Fruit fly (Drosophila melanogaster) whole organism, embryonic: Measurements from ENCODE around the gene Taf2.

Experiments
- ATbp ChIP-seq: fragments of 200-800 bp; sonication (Bioruptor generic); optimal IDR thresholded peaks from 2 replicates; lab custom pipeline; 2017; ENCODE audit warnings: missing biosample characterization, mild to moderate bottlenecking, missing genetic modification characterization, missing genetic modification reagents
- CG10565 ChIP-seq: fragments of 200-800 bp; sonication (Bioruptor generic); optimal IDR thresholded peaks from 3 replicates; lab custom pipeline; 2016; ENCODE audit warnings: missing biosample characterization, mild to moderate bottlenecking, missing genetic modification characterization
- CG11696 ChIP-seq: fragments of 200-800 bp; sonication (Bioruptor generic); IDR thresholded peaks from 2 replicates; pipeline ENCODE4 v1.3.6; 2022; ENCODE audit warnings: missing biosample characterization, missing genetic modification characterization
- CG11723 ChIP-seq: fragments of 200-800 bp; sonication (Bioruptor generic); optimal IDR thresholded peaks from 2 replicates; lab custom pipeline; 2017; ENCODE audit warnings: missing biosample characterization, mild to moderate bottlenecking, missing genetic modification characterization
- CG12155 ChIP-seq: fragments of 200-800 bp; sonication (Bioruptor generic); optimal IDR thresholded peaks from 3 replicates; lab custom pipeline; 2016; ENCODE audit warnings: missing biosample characterization, missing genetic modification characterization
- CG12391 ChIP-seq: fragments of 200-800 bp; sonication (Bioruptor generic); optimal IDR thresholded peaks from 3 replicates; lab custom pipeline; 2018; ENCODE audit warnings: missing biosample characterization, mild to moderate bottlenecking, missing genetic modification characterization, moderate library complexity
- CG12659 ChIP-seq: fragments of 200-800 bp; sonication (Bioruptor generic); optimal IDR thresholded peaks from 3 replicates; lab custom pipeline; 2017; ENCODE audit warnings: mild to moderate bottlenecking, missing biosample characterization, missing genetic modification reagents, missing genetic modification characterization
- CG16863 ChIP-seq: fragments of 200-800 bp; sonication (Bioruptor generic); optimal IDR thresholded peaks from 3 replicates; lab custom pipeline; 2016; ENCODE audit warnings: missing biosample characterization, missing genetic modification characterization
- CG17568 ChIP-seq: fragments of 200-800 bp; sonication (Bioruptor generic); optimal IDR thresholded peaks from 2 replicates; lab custom pipeline; 2018; ENCODE audit warnings: missing biosample characterization, mild to moderate bottlenecking, missing genetic modification characterization, moderate library complexity
- CG2116 ChIP-seq: fragments of 200-800 bp; sonication (Bioruptor generic); optimal IDR thresholded peaks from 3 replicates; lab custom pipeline; 2018; ENCODE audit warnings: missing biosample characterization, mild to moderate bottlenecking, missing genetic modification characterization
- CG2712 ChIP-seq: fragments of 200-800 bp; optimal IDR thresholded peaks from 3 replicates; lab custom pipeline; 2019; ENCODE audit warnings: missing biosample characterization, mild to moderate bottlenecking, missing genetic modification characterization, moderate library complexity
- CG30020 ChIP-seq: fragments of 200-800 bp; optimal IDR thresholded peaks from 2 replicates; lab custom pipeline; 2019; ENCODE audit warnings: missing biosample characterization, mild to moderate bottlenecking, missing genetic modification characterization, moderate library complexity
- CG31441 ChIP-seq: fragments of 200-800 bp; sonication (Bioruptor generic); IDR thresholded peaks from 2 replicates; pipeline ENCODE4 v1.3.6; 2022; ENCODE audit warnings: missing biosample characterization, missing genetic modification characterization
- CG43689 ChIP-seq: fragments of 200-800 bp; sonication (Bioruptor generic); IDR thresholded peaks from 2 replicates; pipeline ENCODE4 v1.3.6; 2022; ENCODE audit warnings: missing biosample characterization, missing genetic modification characterization
- CG6854 ChIP-seq: fragments of 200-800 bp; sonication (Bioruptor generic); optimal IDR thresholded peaks from 3 replicates; lab custom pipeline; 2017; ENCODE audit warnings: missing biosample characterization, mild to moderate bottlenecking, missing genetic modification characterization
- CG7357 ChIP-seq: fragments of 200-800 bp; sonication (Bioruptor generic); IDR thresholded peaks from 3 replicates; pipeline ENCODE4 v1.3.6; 2022; ENCODE audit warnings: missing biosample characterization, missing genetic modification characterization
- CG7556 ChIP-seq: fragments of 200-800 bp; sonication (Bioruptor generic); optimal IDR thresholded peaks from 2 replicates; lab custom pipeline; 2017; ENCODE audit warnings: missing biosample characterization, mild to moderate bottlenecking, missing genetic modification characterization
- CG7786 ChIP-seq: fragments of 200-800 bp; sonication (Bioruptor generic); optimal IDR thresholded peaks from 2 replicates; lab custom pipeline; 2016; ENCODE audit warnings: missing biosample characterization, missing genetic modification characterization
- CG8281 ChIP-seq: fragments of 200-800 bp; sonication (Bioruptor generic); optimal IDR thresholded peaks from 2 replicates; lab custom pipeline; 2018; ENCODE audit warnings: missing biosample characterization, mild to moderate bottlenecking, missing genetic modification characterization, moderate library complexity
- CG8924 ChIP-seq: fragments of 200-800 bp; optimal IDR thresholded peaks from 3 replicates; lab custom pipeline; 2019; ENCODE audit warnings: missing biosample characterization, mild to moderate bottlenecking, missing genetic modification characterization, moderate library complexity
- CG9437 ChIP-seq: fragments of 200-800 bp; sonication (Bioruptor generic); optimal IDR thresholded peaks from 2 replicates; lab custom pipeline; 2018; ENCODE audit warnings: missing biosample characterization, mild to moderate bottlenecking, missing genetic modification characterization
- CG9876 ChIP-seq: fragments of 200-800 bp; sonication (Bioruptor generic); optimal IDR thresholded peaks from 2 replicates; lab custom pipeline; 2016; ENCODE audit warnings: missing biosample characterization, missing genetic modification characterization
- CoRest ChIP-seq: fragments of 200-800 bp; sonication (Bioruptor generic); optimal IDR thresholded peaks from 3 replicates; lab custom pipeline; 2018; ENCODE audit warnings: missing biosample characterization, mild to moderate bottlenecking, missing genetic modification characterization, moderate library complexity
- Dad ChIP-seq: fragments of 200-800 bp; sonication (Bioruptor generic); optimal IDR thresholded peaks from 3 replicates; lab custom pipeline; 2016; ENCODE audit warnings: missing biosample characterization, missing genetic modification characterization
- Fer1 ChIP-seq: fragments of 200-800 bp; sonication (Bioruptor generic); optimal IDR thresholded peaks from 2 replicates; lab custom pipeline; 2017; ENCODE audit warnings: missing biosample characterization, mild to moderate bottlenecking, missing genetic modification characterization
- GATAe ChIP-seq: fragments of 200-800 bp; sonication (Bioruptor generic); conservative IDR thresholded peaks from 2 replicates; pipeline ENCODE4 v1.3.6; 2022; ENCODE audit warnings: missing biosample characterization, missing genetic modification characterization
- HLH4C ChIP-seq: fragments of 200-800 bp; sonication (Bioruptor generic); IDR thresholded peaks from 3 replicates; pipeline ENCODE4 v1.3.6; 2022; ENCODE audit warnings: missing biosample characterization, missing genetic modification characterization; ENCODE audit not compliant: partially characterized antibody
- Lpt ChIP-seq: fragments of >200 bp; optimal IDR thresholded peaks from 2 replicates; lab custom pipeline; 2018; ENCODE audit warnings: missing biosample characterization, missing genetic modification characterization
- MBD-R2 ChIP-seq: fragments of 200-800 bp; sonication (Bioruptor generic); IDR thresholded peaks from 2 replicates; pipeline ENCODE4 v1.3.6; 2022; ENCODE audit warnings: missing biosample characterization, missing genetic modification characterization
- Myb ChIP-seq: fragments of 200-800 bp; sonication (Bioruptor generic); optimal IDR thresholded peaks from 2 replicates; lab custom pipeline; 2016; ENCODE audit warnings: missing biosample characterization, missing genetic modification characterization
- Ssrp ChIP-seq: fragments of 200-800 bp; sonication (Bioruptor generic); optimal IDR thresholded peaks from 2 replicates; lab custom pipeline; 2018; ENCODE audit warnings: missing biosample characterization, mild to moderate bottlenecking, missing genetic modification characterization, moderate library complexity
- aop ChIP-seq: fragments of 200-800 bp; sonication (Bioruptor generic); IDR thresholded peaks from 2 replicates; pipeline ENCODE4 v1.3.6; 2022; ENCODE audit warnings: missing biosample characterization, missing genetic modification characterization
- bbx ChIP-seq: fragments of 200-800 bp; sonication (Bioruptor generic); IDR thresholded peaks from 2 replicates; pipeline ENCODE4 v1.3.6; 2022; ENCODE audit warnings: missing biosample characterization, missing genetic modification characterization; ENCODE audit not compliant: partially characterized antibody
- cato ChIP-seq: fragments of 200-800 bp; sonication (Bioruptor generic); optimal IDR thresholded peaks from 2 replicates; lab custom pipeline; 2016; ENCODE audit warnings: missing biosample characterization, missing genetic modification characterization, borderline replicate concordance
- da ChIP-seq: fragments of 200-800 bp; sonication (Bioruptor generic); optimal IDR thresholded peaks from 2 replicates; lab custom pipeline; 2016; ENCODE audit warnings: missing biosample characterization, missing genetic modification characterization
- dati ChIP-seq: fragments of 200-800 bp; sonication (Bioruptor generic); IDR thresholded peaks from 2 replicates; pipeline ENCODE4 v1.3.6; 2022; ENCODE audit warnings: missing biosample characterization, missing genetic modification characterization
- eve ChIP-seq, 2 experiments: fragments of >200 bp; optimal IDR thresholded peaks; 2 replicates each; lab custom pipeline; 2017; ENCODE audit warnings: missing biosample characterization in 2 of 2, missing genetic modification characterization in 2 of 2
- exex ChIP-seq: fragments of 200-800 bp; sonication (Bioruptor generic); optimal IDR thresholded peaks from 4 replicates; lab custom pipeline; 2018; ENCODE audit warnings: missing biosample characterization, mild to moderate bottlenecking, missing genetic modification characterization, moderate library complexity
- eyg ChIP-seq: fragments of 200-800 bp; sonication (Bioruptor generic); optimal IDR thresholded peaks from 3 replicates; lab custom pipeline; 2016; ENCODE audit warnings: missing biosample characterization, missing genetic modification characterization
- fd96Cb ChIP-seq: fragments of 200-800 bp; sonication (Bioruptor generic); optimal IDR thresholded peaks from 2 replicates; lab custom pipeline; 2018; ENCODE audit warnings: missing biosample characterization, mild to moderate bottlenecking, missing genetic modification characterization, moderate library complexity
- ind ChIP-seq: fragments of 200-800 bp; sonication (Bioruptor generic); optimal IDR thresholded peaks from 3 replicates; lab custom pipeline; 2016; ENCODE audit warnings: missing biosample characterization, missing genetic modification characterization
- jing ChIP-seq: fragments of 200-800 bp; sonication (Bioruptor generic); optimal IDR thresholded peaks from 2 replicates; lab custom pipeline; 2018; ENCODE audit warnings: missing biosample characterization, mild to moderate bottlenecking, missing genetic modification characterization
- luna ChIP-seq: fragments of 200-800 bp; sonication (Bioruptor generic); optimal IDR thresholded peaks from 2 replicates; lab custom pipeline; 2016; ENCODE audit warnings: missing biosample characterization, missing genetic modification characterization
- nmo ChIP-seq: fragments of 200-800 bp; sonication (Bioruptor generic); optimal IDR thresholded peaks from 2 replicates; lab custom pipeline; 2018; ENCODE audit warnings: missing biosample characterization, mild to moderate bottlenecking, missing genetic modification characterization, moderate library complexity
- pan ChIP-seq, 4 experiments: fragments of >200 bp in 3 of 4; fragments of 200-800 bp in 1 of 4; sonication (Bioruptor generic) in 1 of 4; optimal IDR thresholded peaks in 3 of 4; IDR thresholded peaks in 1 of 4; 2 replicates each; pipeline versions ENCODE4 v1.3.6 to Lab custom; 2017 to 2022; ENCODE audit warnings: missing biosample characterization in 2 of 4, missing genetic modification characterization in 2 of 4, mixed read lengths in 1 of 4
- ranshi ChIP-seq: fragments of 200-800 bp; sonication (Bioruptor generic); IDR thresholded peaks from 2 replicates; pipeline ENCODE4 v1.3.6; 2022; ENCODE audit warnings: missing biosample characterization, missing genetic modification characterization
- seq ChIP-seq: fragments of 200-800 bp; sonication (Bioruptor generic); IDR thresholded peaks from 2 replicates; pipeline ENCODE4 v1.3.6; 2022; ENCODE audit warnings: missing biosample characterization, missing genetic modification characterization
- slbo ChIP-seq: fragments of 200-800 bp; sonication (Bioruptor generic); IDR thresholded peaks from 2 replicates; pipeline ENCODE4 v1.3.6; 2022; ENCODE audit warnings: missing biosample characterization, missing genetic modification characterization
- wek ChIP-seq: fragments of 200-800 bp; sonication (Bioruptor generic); optimal IDR thresholded peaks from 3 replicates; lab custom pipeline; 2018; ENCODE audit warnings: missing biosample characterization, mild to moderate bottlenecking, missing genetic modification characterization, moderate library complexity

The Taf2 gene

dm6 chr3L:9855784-9856426 lies 32.6 kb downstream of the Taf2 start (continued):
- no peak for TF ChIP-seq pan (optimal IDR thresholded peaks at IDR 0.05; lab: Kevin White, UChicago)
- peak in 1 of 2 experiments; percentile 96 for TF ChIP-seq pan (GFP tag; optimal IDR thresholded peaks at IDR 0.05 in 1 of 2, IDR thresholded peaks at IDR 0.05 in 1 of 2)
- peak; percentile 98 for TF ChIP-seq ATbp (GFP tag; lab: Kevin White, UChicago)
- peak; percentile 78 for TF ChIP-seq GATAe
- TF ChIP-seq cato (GFP tag; lab: Kevin White, UChicago), result peak; percentile 95
- no peak for TF ChIP-seq HLH4C (GFP tag; lab: Robert Waterston, UW)
- TF ChIP-seq CG8281 (tag; lab: Kevin White, UChicago), result peak; percentile 86
- TF ChIP-seq ranshi (GFP tag; lab: Robert Waterston, UW), result peak; percentile 93
- TF ChIP-seq eve (GFP tag; optimal IDR thresholded peaks at IDR 0.05; lab: Kevin White, UChicago), result peak; percentile 97 to 98
- peak; percentile 94 for TF ChIP-seq CG7556 (GFP tag; lab: Kevin White, UChicago)
- TF ChIP-seq CG10565 (GFP tag; lab: Kevin White, UChicago), result peak; percentile 96
- TF ChIP-seq seq (GFP tag; lab: Robert Waterston, UW), result peak; percentile 95
- peak; percentile 60 for TF ChIP-seq CG2116 (GFP tag; lab: Kevin White, UChicago)
- TF ChIP-seq CG7786 (GFP tag; lab: Kevin White, UChicago), result peak; percentile 97
- TF ChIP-seq exex (tag; lab: Kevin White, UChicago), result peak; percentile 47
- TF ChIP-seq CoRest (tag; lab: Kevin White, UChicago), result peak; percentile 97
- TF ChIP-seq aop, result peak; percentile 96
- TF ChIP-seq CG9876, result peak; percentile 86
- TF ChIP-seq nmo (GFP tag; lab: Kevin White, UChicago), result peak; percentile 98
- peak; percentile 99 for TF ChIP-seq CG2712
- TF ChIP-seq Fer1 (GFP tag; lab: Kevin White, UChicago), result peak; percentile 94
- TF ChIP-seq CG11696, result peak; percentile 90
- peak; percentile 90 for TF ChIP-seq CG17568
- TF ChIP-seq CG16863, result peak; percentile 97
- TF ChIP-seq Myb (GFP tag; lab: Kevin White, UChicago), result peak; percentile 84
- TF ChIP-seq eyg, result peak; percentile 93
- peak; percentile 87 for TF ChIP-seq wek (GFP tag; lab: Kevin White, UChicago)
- TF ChIP-seq CG9437 (GFP tag; lab: Kevin White, UChicago), result peak; percentile 86
- peak; percentile 92 for TF ChIP-seq CG7357
- peak; percentile 99 for TF ChIP-seq fd96Cb (tag; lab: Kevin White, UChicago)
- TF ChIP-seq Ssrp (tag; lab: Kevin White, UChicago), result peak; percentile 96
- TF ChIP-seq CG31441 (GFP tag; lab: Robert Waterston, UW), result peak; percentile 69
- TF ChIP-seq CG43689 (GFP tag; lab: Robert Waterston, UW), result peak; percentile 92
- TF ChIP-seq ind (GFP tag; lab: Kevin White, UChicago), result peak; percentile 98
- peak; percentile 88 for TF ChIP-seq da (GFP tag; lab: Kevin White, UChicago)
- peak; percentile 64; the same call in 1 of the 2 replicates for TF ChIP-seq MBD-R2 (GFP tag; lab: Robert Waterston, UW)
- peak; percentile 90 for TF ChIP-seq CG12659
- peak; percentile 94 for TF ChIP-seq jing (GFP tag; lab: Kevin White, UChicago)
- peak; percentile 94 for TF ChIP-seq slbo (GFP tag; lab: Robert Waterston, UW)
- TF ChIP-seq bbx, result 0 out of 2 replicates have a peak, but pooled peaks have one; percentile 13
- peak; percentile 77 for TF ChIP-seq CG30020 (tag; lab: Kevin White, UChicago)
- peak; percentile 94 for TF ChIP-seq dati (GFP tag; lab: Robert Waterston, UW)
- peak; percentile 97 for TF ChIP-seq Dad
- peak; percentile 98 for TF ChIP-seq CG8924 (tag; lab: Kevin White, UChicago)
- TF ChIP-seq CG12155, result peak; percentile 90
- TF ChIP-seq CG12391 (tag; lab: Kevin White, UChicago), result peak; percentile 97
- TF ChIP-seq Lpt (GFP tag; lab: Kevin White, UChicago), result no peak
- peak; percentile 94 for TF ChIP-seq CG11723 (GFP tag; lab: Kevin White, UChicago)
- peak; percentile 85 for TF ChIP-seq CG6854 (GFP tag; lab: Kevin White, UChicago)
- peak; percentile 33 for TF ChIP-seq luna
